Fruit fly (Drosophila melanogaster) whole organism, adult: ENCODE measurements around the gene CG13102.
A peak's percentile ranks its signal among the peaks of the same experiment; 100 is the strongest.

ENCODE experiments used
- CG11617 ChIP-seq: fragments of 200-800 bp; sonication (Bioruptor generic); optimal IDR thresholded peaks from 2 replicates; lab custom pipeline; 2017; ENCODE audit warnings: mild to moderate bottlenecking, missing biosample characterization, missing genetic modification reagents, missing genetic modification characterization
- CG12768 ChIP-seq: fragments of 200-800 bp; sonication (Bioruptor generic); optimal IDR thresholded peaks from 2 replicates; lab custom pipeline; 2017; ENCODE audit warnings: missing biosample characterization, missing genetic modification characterization, mild to moderate bottlenecking, moderate library complexity, missing genetic modification reagents
- CG14711 ChIP-seq: fragments of 200-800 bp; sonication (Bioruptor generic); optimal IDR thresholded peaks from 2 replicates; lab custom pipeline; 2018; ENCODE audit warnings: missing biosample characterization, mild to moderate bottlenecking, missing genetic modification characterization, moderate library complexity
- CG1620 ChIP-seq: fragments of 200-800 bp; sonication (Bioruptor generic); optimal IDR thresholded peaks from 2 replicates; lab custom pipeline; 2016; ENCODE audit warnings: missing biosample characterization, missing genetic modification characterization
- CG33017 ChIP-seq: fragments of 200-800 bp; sonication (Bioruptor generic); optimal IDR thresholded peaks from 2 replicates; lab custom pipeline; 2018; ENCODE audit warnings: missing biosample characterization, mild to moderate bottlenecking, missing genetic modification characterization, moderate library complexity
- CG5204 ChIP-seq: fragments of 200-800 bp; sonication (Bioruptor generic); optimal IDR thresholded peaks from 2 replicates; lab custom pipeline; 2016; ENCODE audit warnings: missing biosample characterization, missing genetic modification characterization
- CG7045 ChIP-seq: fragments of 200-800 bp; sonication (Bioruptor generic); optimal IDR thresholded peaks from 2 replicates; lab custom pipeline; 2017; ENCODE audit warnings: missing biosample characterization, mild to moderate bottlenecking, missing genetic modification characterization
- CG7101 ChIP-seq: fragments of 200-800 bp; sonication (Bioruptor generic); optimal IDR thresholded peaks from 2 replicates; lab custom pipeline; 2018; ENCODE audit warnings: missing biosample characterization, mild to moderate bottlenecking, missing genetic modification characterization, moderate library complexity
- Clk ChIP-seq: fragments of 200-800 bp; sonication (Bioruptor generic); optimal IDR thresholded peaks from 2 replicates; lab custom pipeline; 2017; ENCODE audit warnings: missing biosample characterization, missing genetic modification characterization
- Crg-1 ChIP-seq: fragments of 200-800 bp; sonication (Bioruptor generic); optimal IDR thresholded peaks from 2 replicates; lab custom pipeline; 2016; ENCODE audit warnings: missing biosample characterization, missing genetic modification characterization
- Hr96 ChIP-seq: fragments of 200-800 bp; sonication (Bioruptor generic); optimal IDR thresholded peaks from 2 replicates; lab custom pipeline; 2016; ENCODE audit warnings: missing biosample characterization, missing genetic modification characterization
- Mnt ChIP-seq: fragments of 200-800 bp; sonication (Bioruptor generic); optimal IDR thresholded peaks from 2 replicates; lab custom pipeline; 2016; ENCODE audit warnings: missing biosample characterization, mild to moderate bottlenecking, missing genetic modification characterization
- bab1 ChIP-seq: fragments of 200-800 bp; sonication (Bioruptor generic); optimal IDR thresholded peaks from 3 replicates; lab custom pipeline; 2019; ENCODE audit warnings: missing biosample characterization, mild to moderate bottlenecking, missing genetic modification characterization, moderate library complexity
- cic ChIP-seq: fragments of 200-800 bp; sonication (Bioruptor generic); optimal IDR thresholded peaks from 2 replicates; lab custom pipeline; 2017; ENCODE audit warnings: missing biosample characterization, mild to moderate bottlenecking, missing genetic modification characterization, moderate library complexity
- cnc ChIP-seq, 2 experiments: fragments of >200 bp; optimal IDR thresholded peaks; 2 replicates each; lab custom pipeline; 2017
- kay ChIP-seq: fragments of 200-800 bp; sonication (Bioruptor generic); peaks from one replicate; lab custom pipeline; 2016; ENCODE audit warnings: missing biosample characterization, missing genetic modification characterization, borderline replicate concordance
- ovo ChIP-seq: fragments of 200-800 bp; sonication (Bioruptor generic); optimal IDR thresholded peaks from 2 replicates; lab custom pipeline; 2016; ENCODE audit warnings: missing biosample characterization, missing genetic modification characterization
- pad ChIP-seq: fragments of 200-800 bp; sonication (Bioruptor generic); optimal IDR thresholded peaks from 3 replicates; lab custom pipeline; 2017; ENCODE audit warnings: missing biosample characterization, missing genetic modification characterization, mild to moderate bottlenecking, moderate library complexity, missing genetic modification reagents
- tj ChIP-seq: fragments of 200-800 bp; sonication (Bioruptor generic); optimal IDR thresholded peaks from 3 replicates; lab custom pipeline; 2017; ENCODE audit warnings: missing biosample characterization, mild to moderate bottlenecking, missing genetic modification characterization, moderate library complexity
- toe ChIP-seq: fragments of 200-800 bp; sonication (Bioruptor generic); optimal IDR thresholded peaks from 2 replicates; lab custom pipeline; 2016; ENCODE audit warnings: missing biosample characterization, missing genetic modification characterization

CG13102 gene

DNA sequence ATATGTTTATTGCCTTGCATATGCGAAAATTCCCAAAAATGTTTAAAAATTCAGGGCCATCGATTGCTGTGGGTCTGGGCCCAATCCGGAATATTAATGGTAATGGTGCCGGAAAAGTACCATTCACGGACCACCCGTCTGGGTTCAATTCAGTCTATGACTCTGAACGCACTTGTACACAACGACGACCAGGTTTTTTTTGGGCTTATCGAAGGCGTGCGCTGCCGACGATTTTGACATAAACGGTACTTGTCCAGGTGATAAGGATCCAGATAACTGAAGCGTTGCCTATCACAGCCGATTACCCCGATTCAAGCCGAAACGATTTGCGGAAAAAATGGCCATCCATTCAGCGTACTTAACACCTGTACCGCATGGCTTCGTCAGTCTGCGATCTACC, 20.4 kb upstream of the CG13102 start, which contains the start of gene CG9555:
Gene CG9555 (plus strand): TSS at position 153 of the 400 bp plus-strand sequence.
- TF ChIP-seq kay (GFP tag; lab: Kevin White, UChicago), result no peak
- peak; percentile 56 for TF ChIP-seq Mnt (GFP tag; lab: Kevin White, UChicago)
- TF ChIP-seq cic (GFP tag; lab: Kevin White, UChicago), result peak; percentile 36

DNA sequence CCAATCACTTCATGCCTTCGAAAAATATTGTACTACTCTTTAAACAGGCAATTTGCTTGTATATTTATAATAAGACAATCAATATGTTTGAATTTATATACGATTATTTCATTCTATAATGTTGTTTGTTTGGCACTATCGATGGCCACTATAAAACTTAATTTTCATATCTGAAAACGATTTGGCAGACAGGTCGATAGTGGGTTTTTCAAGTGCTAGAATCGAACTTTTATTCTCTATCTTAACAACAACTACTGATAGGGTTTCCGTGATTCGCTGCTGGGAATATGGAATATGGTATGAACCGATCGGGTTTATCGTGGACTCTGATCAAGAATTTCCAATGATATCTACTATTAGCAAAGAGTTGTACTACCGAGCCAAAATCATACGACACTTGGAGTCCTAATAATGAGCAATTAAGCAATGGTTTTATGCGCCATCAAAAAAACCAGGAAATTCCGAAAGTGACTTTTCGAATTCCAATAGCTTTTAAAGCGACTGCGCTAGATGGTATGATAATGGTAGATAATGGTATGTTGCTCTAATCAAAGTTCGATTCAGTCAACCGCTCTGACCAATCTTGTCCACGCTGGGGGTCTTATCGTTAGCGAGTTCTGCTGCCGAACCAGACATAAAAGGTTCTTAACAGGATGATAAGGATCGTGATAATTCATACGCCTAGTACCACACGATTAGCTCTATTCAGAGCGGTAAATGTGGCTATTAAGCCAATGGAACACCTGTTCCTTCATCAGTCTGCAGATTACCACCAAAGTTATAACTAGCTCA, 18.1 kb upstream of the CG13102 start, which contains the start of gene CG17906:
Gene CG17906 (plus strand): TSS at position 742 of the 792 bp plus-strand sequence.
- TF ChIP-seq CG11617 (GFP tag; lab: Kevin White, UChicago), result no peak
- TF ChIP-seq cic (GFP tag; lab: Kevin White, UChicago), result no peak
- TF ChIP-seq pad (GFP tag; lab: Kevin White, UChicago), result no peak
- no peak for TF ChIP-seq cnc (optimal IDR thresholded peaks at IDR 0.05; lab: Kevin White, UChicago)
- TF ChIP-seq ovo (GFP tag; lab: Kevin White, UChicago), result no peak
- TF ChIP-seq CG7045, result no peak
- TF ChIP-seq bab1 (GFP tag; lab: Kevin White, UChicago), result no peak
- TF ChIP-seq CG12768, result no peak
- no peak for TF ChIP-seq CG33017 (tag; lab: Kevin White, UChicago)
- TF ChIP-seq Hr96 (GFP tag; lab: Kevin White, UChicago), result no peak
- no peak for TF ChIP-seq CG14711 (tag; lab: Kevin White, UChicago)
- no peak for TF ChIP-seq kay (GFP tag; lab: Kevin White, UChicago)
- TF ChIP-seq Mnt (GFP tag; lab: Kevin White, UChicago), result no peak
- no peak for TF ChIP-seq toe (GFP tag; lab: Kevin White, UChicago)
- no peak for TF ChIP-seq CG5204
- no peak for TF ChIP-seq tj (GFP tag; lab: Kevin White, UChicago)
- TF ChIP-seq CG1620, result no peak
- TF ChIP-seq Crg-1 (GFP tag; lab: Kevin White, UChicago), result no peak
- TF ChIP-seq Clk (GFP tag; lab: Kevin White, UChicago), result no peak
- TF ChIP-seq CG7101, result no peak

DNA sequence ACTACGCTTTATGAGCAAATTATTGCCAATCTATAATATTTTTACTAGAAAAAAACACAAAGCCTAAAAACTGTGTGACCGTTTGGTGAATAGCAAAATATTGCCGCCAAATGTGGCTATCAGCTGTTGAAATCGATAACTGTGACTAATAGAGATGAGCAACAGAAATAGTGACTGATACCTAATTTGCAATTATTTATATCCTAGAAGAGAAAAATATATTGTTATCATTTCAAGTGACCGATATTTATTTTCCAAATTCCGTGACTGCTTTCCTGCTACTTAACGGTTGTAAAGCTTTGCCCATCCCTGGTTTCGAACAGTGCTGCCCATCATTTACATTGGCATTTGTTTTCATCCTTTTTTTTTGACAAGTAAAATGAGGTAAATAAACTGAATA, 14.7 kb upstream of the CG13102 start, which contains the start of the genes alien and CG18661:
Gene alien (minus strand): TSS at position 95 of the 400 bp plus-strand sequence.
Gene CG18661 (plus strand): TSS at position 321 of the 400 bp plus-strand sequence.
- peak; percentile 92 for TF ChIP-seq Clk (GFP tag; lab: Kevin White, UChicago)
- TF ChIP-seq CG7101, result peak; percentile 74
- peak; percentile 31 for TF ChIP-seq CG33017 (tag; lab: Kevin White, UChicago)
- peak; percentile 56 for TF ChIP-seq CG11617 (GFP tag; lab: Kevin White, UChicago)
- TF ChIP-seq CG14711 (tag; lab: Kevin White, UChicago), result peak; percentile 74
- TF ChIP-seq bab1 (GFP tag; lab: Kevin White, UChicago), result peak; percentile 71
- TF ChIP-seq CG7045, result peak; percentile 80
- no peak for TF ChIP-seq cnc (optimal IDR thresholded peaks at IDR 0.05; lab: Kevin White, UChicago)
- peak; percentile 29 for TF ChIP-seq cic (GFP tag; lab: Kevin White, UChicago)
- TF ChIP-seq tj (GFP tag; lab: Kevin White, UChicago), result peak; percentile 36
- peak; percentile 89 for TF ChIP-seq toe (GFP tag; lab: Kevin White, UChicago)
- peak; percentile 84 for TF ChIP-seq Hr96 (GFP tag; lab: Kevin White, UChicago)
- TF ChIP-seq kay (GFP tag; lab: Kevin White, UChicago), result peak; percentile 98
- peak; percentile 51 for TF ChIP-seq pad (GFP tag; lab: Kevin White, UChicago)
- peak; percentile 68 for TF ChIP-seq CG12768
- TF ChIP-seq CG1620, result peak; percentile 76
- peak; percentile 59 for TF ChIP-seq Crg-1 (GFP tag; lab: Kevin White, UChicago)
- TF ChIP-seq ovo (GFP tag; lab: Kevin White, UChicago), result peak; percentile 28
- peak; percentile 55 for TF ChIP-seq Mnt (GFP tag; lab: Kevin White, UChicago)
- peak; percentile 88 for TF ChIP-seq CG5204

DNA sequence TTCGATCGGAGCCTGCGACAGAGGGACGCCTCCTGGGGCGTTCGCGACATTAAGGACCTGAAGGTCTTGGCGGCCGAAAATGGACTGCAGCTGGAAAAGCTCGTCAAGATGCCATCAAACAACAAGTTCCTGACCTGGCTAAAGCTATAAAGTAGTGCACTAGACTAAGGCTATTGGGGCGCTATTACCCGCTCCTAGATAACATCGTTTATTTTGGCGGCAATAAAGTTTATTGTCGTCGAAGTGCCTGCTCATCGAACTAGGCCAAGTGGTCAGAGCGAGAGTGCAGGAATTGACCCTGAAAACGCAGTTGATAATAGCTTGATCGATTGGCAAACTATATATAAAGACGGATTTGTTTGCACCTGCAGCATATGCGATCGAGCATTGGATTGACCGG, 13.8 kb upstream of the CG13102 start, which contains the start of gene Try29F:
Gene Try29F (plus strand): TSS at position 301 of the 400 bp plus-strand sequence.
- no peak for TF ChIP-seq CG14711 (tag; lab: Kevin White, UChicago)

DNA sequence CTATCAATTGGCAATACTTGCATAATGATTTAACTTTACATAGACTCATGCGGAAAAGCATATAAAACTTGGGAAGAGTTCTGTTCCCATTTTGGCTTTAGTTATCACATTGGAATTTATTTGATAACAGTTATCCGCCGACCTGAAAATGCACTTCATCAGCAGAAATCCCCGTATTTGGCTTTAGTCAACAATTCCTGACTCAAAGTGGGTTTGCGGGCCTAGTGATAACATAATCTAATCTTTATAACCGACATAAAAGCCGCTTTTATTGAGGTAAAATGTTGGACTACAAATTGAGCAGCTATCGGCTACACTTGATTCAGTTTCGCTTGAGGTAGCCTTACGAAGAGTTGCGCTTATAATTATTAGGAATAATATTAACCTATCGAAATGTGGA, 1.7 kb upstream of the CG13102 start, which contains the start of gene CG9568:
Gene CG9568 (plus strand): TSS at position 317 of the 400 bp plus-strand sequence.
- TF ChIP-seq ovo (GFP tag; lab: Kevin White, UChicago) (no peak), CG33017 (tag; lab: Kevin White, UChicago) (peak; percentile 39), Mnt (GFP tag; lab: Kevin White, UChicago) (no peak), CG12768 (peak; percentile 35), tj (GFP tag; lab: Kevin White, UChicago) (peak; percentile 10), cic (GFP tag; lab: Kevin White, UChicago) (peak; percentile 60), cnc (optimal IDR thresholded peaks at IDR 0.05; lab: Kevin White, UChicago) (no peak), Crg-1 (GFP tag; lab: Kevin White, UChicago) (no peak), toe (GFP tag; lab: Kevin White, UChicago) (no peak), kay (GFP tag; lab: Kevin White, UChicago) (peak; percentile 74), Clk (GFP tag; lab: Kevin White, UChicago) (no peak), Hr96 (GFP tag; lab: Kevin White, UChicago) (no peak), CG7045 (peak; percentile 46), CG7101 (peak; percentile 11), CG5204 (no peak), CG14711 (tag; lab: Kevin White, UChicago) (no peak)
